Worm (Caenorhabditis elegans): Measurements from ENCODE around the gene C25F6.6.

C25F6.6 gene

ce11 chrX:5407271-5407670, 43.4 kb downstream of the C25F6.6 start (continued):
- TF ChIP-seq Y48G9A.11 (GFP tag; IDR thresholded peaks at IDR 0.05) = peak; percentile 33; the same call in 1 of the 2 replicates
- 0 out of 2 replicates have a peak, but pooled peaks have one; percentile 30 for TF ChIP-seq lin-1 (GFP tag; IDR thresholded peaks at IDR 0.05)
- TF ChIP-seq ZK546.5 (tag; optimal IDR thresholded peaks at IDR 0.05) = no peak
- no peak for TF ChIP-seq nhr-6 (tag; optimal IDR thresholded peaks at IDR 0.05)
- peak; percentile 56 for TF ChIP-seq hmg-1.1 (GFP tag; IDR thresholded peaks at IDR 0.05)
- TF ChIP-seq cey-2 (tag; optimal IDR thresholded peaks at IDR 0.05; ENCODE audit: borderline replicate concordance, insufficient read depth) = no peak
- TF ChIP-seq Y75B8A.6 (GFP tag; IDR thresholded peaks at IDR 0.05) = 0 out of 2 replicates have a peak, but pooled peaks have one; percentile 27
- TF ChIP-seq ZK337.2 (GFP tag; IDR thresholded peaks at IDR 0.05) = 0 out of 2 replicates have a peak, but pooled peaks have one; percentile 17
- TF ChIP-seq T20F7.1 (GFP tag; optimal IDR thresholded peaks at IDR 0.05) = no peak
- no peak for TF ChIP-seq lin-38 (GFP tag; IDR thresholded peaks at IDR 0.05)
- TF ChIP-seq egl-27 (tag; optimal IDR thresholded peaks at IDR 0.05) = no peak
- no peak for TF ChIP-seq lsy-2 (tag; optimal IDR thresholded peaks at IDR 0.05)
- TF ChIP-seq ama-1 (optimal IDR thresholded peaks at IDR 0.05) = no peak
- TF ChIP-seq dve-1 (tag; optimal IDR thresholded peaks at IDR 0.05; ENCODE audit: insufficient read depth) = no peak
- no peak for TF ChIP-seq sdz-12 (GFP tag; optimal IDR thresholded peaks at IDR 0.05)
- no peak for TF ChIP-seq attf-4 (tag; optimal IDR thresholded peaks at IDR 0.05)
- TF ChIP-seq pha-4 (GFP tag; IDR thresholded peaks at IDR 0.05) = no peak; the same call in 1 of the 2 replicates
- no peak for TF ChIP-seq pha-4 (tag; optimal IDR thresholded peaks at IDR 0.05)
- peak; percentile 69; the same call in 1 of the 2 replicates for TF ChIP-seq tra-1 (GFP tag; IDR thresholded peaks at IDR 0.05)
- no peak for TF ChIP-seq fos-1 (tag; optimal IDR thresholded peaks at IDR 0.05)
- peak; percentile 27; the same call in 1 of the 2 replicates for TF ChIP-seq dmd-6 (GFP tag; IDR thresholded peaks at IDR 0.05)
- TF ChIP-seq Y105C5A.15 (GFP tag; IDR thresholded peaks at IDR 0.05) = no peak; the same call in 1 of the 2 replicates
- TF ChIP-seq ceh-82 (tag; optimal IDR thresholded peaks at IDR 0.05) = no peak
- no peak for TF ChIP-seq R02D3.7 (tag; optimal IDR thresholded peaks at IDR 0.05)
- TF ChIP-seq daf-8 (GFP tag; IDR thresholded peaks at IDR 0.05) = no peak
- 0 out of 2 replicates have a peak, but pooled peaks have one; percentile 56 for TF ChIP-seq zfp-3 (GFP tag; conservative IDR thresholded peaks at IDR 0.05)
- TF ChIP-seq nhr-28 (tag; optimal IDR thresholded peaks at IDR 0.05) = no peak
- TF ChIP-seq daf-16 (GFP tag; optimal IDR thresholded peaks at IDR 0.05) = peak in 1 of 2 experiments; percentile 50
- TF ChIP-seq daf-16 (tag; optimal IDR thresholded peaks at IDR 0.05) = peak; percentile 25
- no peak for TF ChIP-seq snpc-4 (tag; optimal IDR thresholded peaks at IDR 0.05)
- TF ChIP-seq jun-1 (tag; optimal IDR thresholded peaks at IDR 0.05) = no peak
- TF ChIP-seq mdt-29 (GFP tag; IDR thresholded peaks at IDR 0.05) = no peak
- TF ChIP-seq egl-43 (GFP tag; IDR thresholded peaks at IDR 0.05) = peak; percentile 84
- TF ChIP-seq saeg-2 (GFP tag; IDR thresholded peaks at IDR 0.05) = no peak

ce11 chrX:5406345-5406744, 44.3 kb downstream of the C25F6.6 start, which contains the start of gene C03F11.4:
TSS of gene C03F11.4 (minus strand) at chrX:5406445.
- TF ChIP-seq F37D6.2 (tag; optimal IDR thresholded peaks at IDR 0.05) (no peak), ztf-7 (tag; optimal IDR thresholded peaks at IDR 0.05) (no peak), saeg-2 (GFP tag; IDR thresholded peaks at IDR 0.05) (no peak), hlh-11 (tag; optimal IDR thresholded peaks at IDR 0.05) (no peak), ces-1 (GFP tag; optimal IDR thresholded peaks at IDR 0.05) (no peak), R02D3.7 (tag; optimal IDR thresholded peaks at IDR 0.05) (no peak), ctbp-1 (GFP tag; IDR thresholded peaks at IDR 0.05) (no peak), rbr-2 (tag; optimal IDR thresholded peaks at IDR 0.05) (no peak), sdz-12 (GFP tag; optimal IDR thresholded peaks at IDR 0.05) (no peak), nhr-111 (GFP tag; optimal IDR thresholded peaks at IDR 0.05) (no peak), D1046.2 (GFP tag; IDR thresholded peaks at IDR 0.05) (no peak), ztf-11 (tag; optimal IDR thresholded peaks at IDR 0.05) (no peak), egl-27 (tag; optimal IDR thresholded peaks at IDR 0.05) (no peak)

Measured in whole organism, L4 larva.